Worm (Caenorhabditis elegans): ENCODE results near the gene nhr-176.

DNA sequence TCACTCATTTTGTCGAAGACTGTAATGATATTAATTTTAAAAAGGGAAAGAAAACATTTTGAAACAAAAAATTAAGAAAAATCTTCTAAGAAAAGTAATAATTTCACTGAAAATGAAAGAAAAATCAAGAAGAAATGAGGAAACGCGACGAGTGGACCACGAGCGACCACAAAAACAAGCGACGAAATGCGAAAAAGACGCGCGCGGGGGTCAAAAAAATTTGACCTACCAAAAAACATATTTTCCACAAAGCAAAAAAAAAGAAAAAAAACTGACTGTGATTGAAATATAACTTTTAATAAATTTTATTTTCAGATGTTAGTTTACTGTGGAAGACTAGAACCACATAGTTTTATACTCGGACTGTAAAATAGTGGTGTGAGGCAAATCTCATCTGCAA, 12.3 kb upstream of the nhr-176 start, which contains the start of gene F14H3.6:
- TF ChIP-seq nhr-12 (tag; optimal IDR thresholded peaks at IDR 0.05) = no peak
- no peak for TF ChIP-seq C04F5.9 (tag; optimal IDR thresholded peaks at IDR 0.05)
- TF ChIP-seq blmp-1 (tag; optimal IDR thresholded peaks at IDR 0.05) = no peak
- no peak for TF ChIP-seq sptf-1 (tag; optimal IDR thresholded peaks at IDR 0.05)
- TF ChIP-seq fkh-10 (GFP tag; optimal IDR thresholded peaks at IDR 0.05) = no peak
- no peak for TF ChIP-seq ceh-88 (GFP tag; IDR thresholded peaks at IDR 0.05)
- no peak for TF ChIP-seq hlh-17 (GFP tag; optimal IDR thresholded peaks at IDR 0.05; ENCODE audit: borderline replicate concordance)
- TF ChIP-seq jun-1 (tag; optimal IDR thresholded peaks at IDR 0.05) = no peak
- no peak for TF ChIP-seq fos-1 (tag; optimal IDR thresholded peaks at IDR 0.05)
- no peak for TF ChIP-seq zag-1 (tag; optimal IDR thresholded peaks at IDR 0.05)
- TF ChIP-seq nhr-11 (tag; optimal IDR thresholded peaks at IDR 0.05) = no peak
- TF ChIP-seq lin-35 (GFP tag; optimal IDR thresholded peaks at IDR 0.05) = no peak
